Worm (Caenorhabditis elegans): ENCODE data around the gene F41E6.15.

The F41E6.15 gene

DNA sequence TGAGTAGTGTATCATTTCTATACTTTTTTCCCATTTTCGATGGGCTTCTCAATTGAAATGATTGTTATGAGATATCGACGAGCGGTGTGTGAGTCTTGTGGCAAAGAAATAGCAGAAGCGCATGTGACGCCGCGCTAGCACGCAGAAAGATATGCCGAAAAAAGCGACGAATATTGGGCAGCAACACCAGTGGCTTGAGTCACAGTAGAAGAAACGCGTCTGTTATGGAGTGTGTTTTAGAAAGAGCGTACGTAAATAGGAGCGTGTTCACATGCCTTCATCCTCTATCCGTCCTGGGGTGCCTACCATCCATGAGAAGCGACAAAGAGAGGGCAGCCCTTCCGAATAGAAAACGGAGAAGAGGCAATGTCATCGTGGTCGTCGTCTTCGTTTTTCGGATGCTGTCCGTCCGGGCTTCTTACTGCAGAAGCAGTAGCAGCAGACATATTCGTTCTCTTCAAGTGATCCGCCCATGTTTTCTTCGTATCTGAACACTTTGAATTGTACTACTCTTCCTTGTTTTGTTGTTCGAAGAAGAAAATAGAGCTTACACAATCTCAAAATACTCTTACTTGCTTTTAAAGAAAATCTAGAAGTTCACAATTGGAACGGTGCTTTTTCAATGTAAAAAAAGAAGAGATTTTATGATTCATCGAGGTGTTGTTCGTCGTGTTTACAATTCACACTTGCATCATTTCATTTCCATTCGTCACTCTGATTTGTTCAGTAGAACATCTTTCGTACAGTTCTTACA, 7.4 kb upstream of the F41E6.15 start:
- TF ChIP-seq lin-40 (tag; optimal IDR thresholded peaks at IDR 0.05) (no peak), lin-35 (GFP tag; optimal IDR thresholded peaks at IDR 0.05) (peak in 1 of 3 experiments; percentile 11), hmg-1.2 (GFP tag; IDR thresholded peaks at IDR 0.05) (0 out of 2 replicates have a peak, but pooled peaks have one; percentile 5), F22D6.2 (tag; optimal IDR thresholded peaks at IDR 0.05) (no peak), K11D2.4 (GFP tag; IDR thresholded peaks at IDR 0.05) (no peak), repo-1 (tag; optimal IDR thresholded peaks at IDR 0.05) (peak; percentile 31), chd-7 (tag; optimal IDR thresholded peaks at IDR 0.05) (peak; percentile 38), aptf-3 (GFP tag; IDR thresholded peaks at IDR 0.05) (0 out of 2 replicates have a peak, but pooled peaks have one; percentile 7), nhr-120 (GFP tag; IDR thresholded peaks at IDR 0.05) (0 out of 2 replicates have a peak, but pooled peaks have one; percentile 30), zfh-2 (GFP tag; conservative IDR thresholded peaks at IDR 0.05) (peak; percentile 54; the same call in 1 of the 2 replicates), lin-26 (GFP tag; IDR thresholded peaks at IDR 0.05) (peak; percentile 66; the same call in 1 of the 2 replicates), cebp-1 (GFP tag; IDR thresholded peaks at IDR 0.05) (no peak), cebp-1 (tag; optimal IDR thresholded peaks at IDR 0.05) (peak; percentile 36), F52B5.7 (tag; optimal IDR thresholded peaks at IDR 0.05) (peak; percentile 22)

DNA sequence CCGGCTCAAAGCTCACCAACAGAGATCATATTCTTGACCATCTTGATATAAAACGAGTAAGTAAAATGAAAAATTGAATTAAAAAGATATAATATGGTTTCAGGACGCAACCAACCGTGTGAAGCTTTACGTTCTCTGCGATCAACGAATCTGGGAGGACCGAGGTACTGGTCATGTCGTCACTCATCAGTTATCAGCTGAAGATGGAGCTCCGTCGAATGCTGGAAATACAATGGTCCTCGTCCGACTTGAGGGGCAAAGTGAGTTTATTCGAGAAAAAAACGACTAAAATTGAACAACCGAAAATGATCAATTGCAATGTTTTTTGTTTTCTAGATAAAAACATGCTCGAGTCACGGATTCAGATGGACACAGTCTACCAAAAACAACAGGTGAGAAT, 5.9 kb upstream of the F41E6.15 start:
- no peak for TF ChIP-seq lsl-1 (GFP tag; optimal IDR thresholded peaks at IDR 0.05)
- no peak for TF ChIP-seq Y67H2A.10 (GFP tag; conservative IDR thresholded peaks at IDR 0.05)
- TF ChIP-seq F23B12.7 (tag; optimal IDR thresholded peaks at IDR 0.05; ENCODE audit: insufficient read depth): no peak
- TF ChIP-seq pbrm-1 (GFP tag; IDR thresholded peaks at IDR 0.05): no peak
- no peak for TF ChIP-seq lin-35 (GFP tag; optimal IDR thresholded peaks at IDR 0.05)
- no peak for TF ChIP-seq ztf-22 (GFP tag; optimal IDR thresholded peaks at IDR 0.05)
- TF ChIP-seq ceh-100 (GFP tag; IDR thresholded peaks at IDR 0.05): no peak
- TF ChIP-seq hmg-20 (GFP tag; IDR thresholded peaks at IDR 0.05): no peak
- no peak for TF ChIP-seq F22D6.2 (tag; optimal IDR thresholded peaks at IDR 0.05)
- no peak for TF ChIP-seq atf-7 (tag; optimal IDR thresholded peaks at IDR 0.05)
- TF ChIP-seq ZK185.1 (tag; optimal IDR thresholded peaks at IDR 0.05; ENCODE audit: poor library complexity, severe bottlenecking): no peak
- no peak for TF ChIP-seq T26A5.8 (tag; optimal IDR thresholded peaks at IDR 0.05)
- TF ChIP-seq nhr-90 (tag; optimal IDR thresholded peaks at IDR 0.05): no peak
- no peak for TF ChIP-seq ama-1 (optimal IDR thresholded peaks at IDR 0.05)
- no peak for TF ChIP-seq ama-1 (GFP tag; optimal IDR thresholded peaks at IDR 0.05)
- TF ChIP-seq nhr-80 (tag; optimal IDR thresholded peaks at IDR 0.05): no peak
- no peak for TF ChIP-seq ceh-27 (GFP tag; optimal IDR thresholded peaks at IDR 0.05)
- no peak for TF ChIP-seq tlf-1 (GFP tag; optimal IDR thresholded peaks at IDR 0.05)
- no peak for TF ChIP-seq aptf-3 (GFP tag; IDR thresholded peaks at IDR 0.05)
- no peak for TF ChIP-seq athp-1 (tag; optimal IDR thresholded peaks at IDR 0.05)
- no peak for TF ChIP-seq F33H1.4 (GFP tag; IDR thresholded peaks at IDR 0.05)

DNA sequence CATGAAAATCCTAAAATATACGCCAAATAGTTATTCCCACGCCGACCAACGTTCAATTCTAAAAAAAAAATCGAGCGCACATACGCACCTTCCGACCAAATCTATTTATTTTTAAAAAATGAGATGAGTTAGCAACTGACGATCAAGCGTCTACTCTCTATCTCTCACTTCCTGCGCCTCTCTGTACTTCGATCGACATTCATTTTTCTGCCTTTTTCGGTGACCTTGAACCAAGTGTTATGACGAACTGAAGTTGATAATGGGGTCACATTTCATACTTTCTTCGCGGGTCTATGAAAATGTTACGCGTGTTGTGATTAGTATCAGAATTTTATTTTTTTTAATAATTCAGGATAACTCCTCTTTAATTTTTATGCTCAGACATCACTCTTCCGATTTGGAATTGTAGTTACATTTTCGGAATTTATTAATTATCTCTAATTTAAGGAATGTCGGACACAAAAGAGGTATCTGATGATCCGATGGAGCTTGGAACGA, 4.9 kb upstream of the F41E6.15 start, which contains the start of gene smk-1:
Gene smk-1, plus strand, starts transcription at position 448 of the 498 bp plus-strand sequence.
- TF ChIP-seq let-607 (tag; optimal IDR thresholded peaks at IDR 0.05) (no peak), sdz-38 (tag; optimal IDR thresholded peaks at IDR 0.05) (no peak), lin-40 (tag; optimal IDR thresholded peaks at IDR 0.05) (peak; percentile 8), hmg-1.2 (GFP tag; IDR thresholded peaks at IDR 0.05) (peak; percentile 31; the same call in 1 of the 2 replicates), madf-6 (GFP tag; IDR thresholded peaks at IDR 0.05) (peak; percentile 16; the same call in 1 of the 2 replicates), lsy-27 (tag; optimal IDR thresholded peaks at IDR 0.05; ENCODE audit: borderline replicate concordance, insufficient read depth) (no peak), nhr-80 (tag; optimal IDR thresholded peaks at IDR 0.05) (peak; percentile 46), pbrm-1 (GFP tag; IDR thresholded peaks at IDR 0.05) (no peak)
